Fruit fly (Drosophila melanogaster): Measurements from ENCODE around the gene bbg.

The bbg gene

dm6 chr3L:14410146-14410676, 125.9 kb downstream of the bbg start, which contains the start of gene CG3919 (continued):
- TF ChIP-seq CG4318 (GFP tag; optimal IDR thresholded peaks at IDR 0.05) (peak; percentile 81), CG7368 (GFP tag; optimal IDR thresholded peaks at IDR 0.05) (peak; percentile 70), Hr4 (GFP tag; optimal IDR thresholded peaks at IDR 0.05) (peak; percentile 66), Sox14 (GFP tag; optimal IDR thresholded peaks at IDR 0.05) (peak; percentile 65), CG6854 (GFP tag; optimal IDR thresholded peaks at IDR 0.05) (no peak), Lpt (GFP tag; optimal IDR thresholded peaks at IDR 0.05) (peak; percentile 11), svp (GFP tag) (peak; percentile 85), CG8119 (GFP tag; IDR thresholded peaks at IDR 0.05) (peak; percentile 77; the same call in 2 of the 3 replicates), dac (GFP tag; optimal IDR thresholded peaks at IDR 0.05) (peak; percentile 45), CG11762 (GFP tag; optimal IDR thresholded peaks at IDR 0.05; ENCODE audit: insufficient read depth) (peak; percentile 36), pdm3 (GFP tag; optimal IDR thresholded peaks at IDR 0.05) (peak; percentile 54), fd59A (GFP tag; optimal IDR thresholded peaks at IDR 0.05) (peak; percentile 31), CG6792 (GFP tag; optimal IDR thresholded peaks at IDR 0.05) (peak; percentile 65), ss (GFP tag; optimal IDR thresholded peaks at IDR 0.05) (peak; percentile 64 to 65), CG10669 (GFP tag; optimal IDR thresholded peaks at IDR 0.05) (peak; percentile 32), Hr39 (GFP tag; optimal IDR thresholded peaks at IDR 0.05) (peak; percentile 79), fkh (GFP tag; optimal IDR thresholded peaks at IDR 0.05) (peak; percentile 78)

- TF ChIP-seq ss (GFP tag; optimal IDR thresholded peaks at IDR 0.05) = no peak
- no peak for TF ChIP-seq CG10669 (GFP tag; optimal IDR thresholded peaks at IDR 0.05)
- TF ChIP-seq Hr38 (GFP tag; optimal IDR thresholded peaks at IDR 0.05) = peak; percentile 18
- TF ChIP-seq acj6 (GFP tag; optimal IDR thresholded peaks at IDR 0.05) = peak; percentile 36
- TF ChIP-seq CG6163 (GFP tag; IDR thresholded peaks at IDR 0.05) = peak; percentile 67
- TF ChIP-seq CG1621 (tag; optimal IDR thresholded peaks at IDR 0.05) = no peak
- TF ChIP-seq Ets21C (GFP tag; optimal IDR thresholded peaks at IDR 0.05) = peak; percentile 33
- TF ChIP-seq Sox15 (GFP tag; optimal IDR thresholded peaks at IDR 0.05) = peak; percentile 6
- peak; percentile 40 for TF ChIP-seq pdm3 (GFP tag; optimal IDR thresholded peaks at IDR 0.05)
- peak; percentile 52 for TF ChIP-seq cyc (GFP tag; optimal IDR thresholded peaks at IDR 0.05)
- no peak for TF ChIP-seq CG6792 (GFP tag; optimal IDR thresholded peaks at IDR 0.05)
- no peak for TF ChIP-seq fd59A (GFP tag; optimal IDR thresholded peaks at IDR 0.05)
- TF ChIP-seq Met (GFP tag; optimal IDR thresholded peaks at IDR 0.05) = no peak
- TF ChIP-seq dac (GFP tag; optimal IDR thresholded peaks at IDR 0.05) = no peak
- TF ChIP-seq esn (GFP tag; optimal IDR thresholded peaks at IDR 0.05) = no peak
- peak; percentile 47; the same call in 1 of the 2 replicates for TF ChIP-seq Gug (GFP tag; IDR thresholded peaks at IDR 0.05)
- no peak for TF ChIP-seq CG8632 (GFP tag; optimal IDR thresholded peaks at IDR 0.05)
- TF ChIP-seq CG6276 (GFP tag; optimal IDR thresholded peaks at IDR 0.05) = no peak
- no peak for TF ChIP-seq CG11762 (GFP tag; optimal IDR thresholded peaks at IDR 0.05; ENCODE audit: insufficient read depth)
- peak; percentile 13 for TF ChIP-seq topi (GFP tag; optimal IDR thresholded peaks at IDR 0.05)
- TF ChIP-seq salr (GFP tag; optimal IDR thresholded peaks at IDR 0.05) = no peak
- no peak for TF ChIP-seq vri (GFP tag; optimal IDR thresholded peaks at IDR 0.05)
- TF ChIP-seq CG6854 (GFP tag; optimal IDR thresholded peaks at IDR 0.05) = no peak
- peak; percentile 64 for TF ChIP-seq Hr39 (GFP tag; optimal IDR thresholded peaks at IDR 0.05)
- TF ChIP-seq CG7368 (GFP tag; optimal IDR thresholded peaks at IDR 0.05) = no peak
- peak; percentile 56 for TF ChIP-seq CG31627 (GFP tag; optimal IDR thresholded peaks at IDR 0.05)
- peak; percentile 19 for TF ChIP-seq Smox (GFP tag; optimal IDR thresholded peaks at IDR 0.05)
- TF ChIP-seq CG6808 (GFP tag; optimal IDR thresholded peaks at IDR 0.05) = no peak
- TF ChIP-seq dsx (GFP tag; optimal IDR thresholded peaks at IDR 0.05; ENCODE audit: poor library complexity, severe bottlenecking) = no peak
- TF ChIP-seq CG34406 (GFP tag; optimal IDR thresholded peaks at IDR 0.05) = no peak
- TF ChIP-seq Blimp-1 (GFP tag; optimal IDR thresholded peaks at IDR 0.05) = no peak
- TF ChIP-seq achi (GFP tag; optimal IDR thresholded peaks at IDR 0.05) = peak; percentile 16
- TF ChIP-seq svp (GFP tag) = peak; percentile 61
- peak; percentile 19 for TF ChIP-seq Hr4 (GFP tag; optimal IDR thresholded peaks at IDR 0.05)
- TF ChIP-seq CG3919 (GFP tag; optimal IDR thresholded peaks at IDR 0.05) = no peak
- TF ChIP-seq Eip93F (GFP tag; optimal IDR thresholded peaks at IDR 0.05) = no peak
- peak; percentile 43 for TF ChIP-seq lz (GFP tag; optimal IDR thresholded peaks at IDR 0.05)
- no peak for TF ChIP-seq net (GFP tag; optimal IDR thresholded peaks at IDR 0.05)
- TF ChIP-seq fd85E (GFP tag; optimal IDR thresholded peaks at IDR 0.05) = no peak
- peak; percentile 22; the same call in 2 of the 3 replicates for TF ChIP-seq eg (GFP tag; IDR thresholded peaks at IDR 0.05)
- peak; percentile 28 for TF ChIP-seq Eip75B (GFP tag; optimal IDR thresholded peaks at IDR 0.05)
Measured at dm6 chr3L:14409419-14410145, 126.5 kb downstream of the bbg start, which contains the start of gene stwl. Gene stwl, minus strand, starts transcription at chr3L:14409939.

Measured in whole organism, prepupa.